Worm (Caenorhabditis elegans) whole organism, midembryonic: ENCODE measurements around the gene Y62E10A.24.

Experiments
- T22C8.4 ChIP-seq: fragments of 200-800 bp; sonication (Bioruptor generic); IDR thresholded peaks from 2 replicates; pipeline ENCODE4 v1.3.6; 2022; ENCODE audit warnings: missing genetic modification characterization, missing compliant biosample characterization
- cog-1 ChIP-seq: sonication (generic microtip); optimal IDR thresholded peaks from 2 replicates; lab custom pipeline; 2016; ENCODE audit warnings: missing genetic modification characterization, missing compliant biosample characterization
- flt-1 ChIP-seq: fragments of 200-800 bp; sonication (Bioruptor generic); IDR thresholded peaks from 2 replicates; pipeline ENCODE4 v1.3.6; 2022; ENCODE audit warnings: missing genetic modification characterization, missing compliant biosample characterization
- klf-2 ChIP-seq: fragments of 200-800 bp; sonication (Bioruptor generic); conservative IDR thresholded peaks from 2 replicates; pipeline ENCODE4 v1.3.6; 2022; ENCODE audit warnings: missing genetic modification reagents, missing genetic modification characterization, missing compliant biosample characterization
- med-1 ChIP-seq: sonication (generic microtip); optimal IDR thresholded peaks from 2 replicates; lab custom pipeline; 2017; ENCODE audit warnings: missing genetic modification characterization, mild to moderate bottlenecking, missing compliant biosample characterization, antibody characterized with exemption, missing genetic modification reagents; ENCODE audit not compliant: insufficient read depth
- ref-1 ChIP-seq: fragments of 200-800 bp; sonication (Bioruptor generic); conservative IDR thresholded peaks from 2 replicates; pipeline ENCODE4 v1.3.6; 2022; ENCODE audit warnings: missing genetic modification reagents, missing genetic modification characterization, missing compliant biosample characterization
- tab-1 ChIP-seq: fragments of 200-800 bp; sonication (Bioruptor generic); IDR thresholded peaks from 2 replicates; pipeline ENCODE4 v1.3.6; 2022; ENCODE audit warnings: missing genetic modification characterization, missing compliant biosample characterization
- ztf-23 ChIP-seq: fragments of 200-800 bp; sonication (Bioruptor generic); IDR thresholded peaks from 2 replicates; pipeline ENCODE4 v1.3.6; 2022; ENCODE audit warnings: missing genetic modification reagents, missing genetic modification characterization, missing compliant biosample characterization
- ztf-29 ChIP-seq: fragments of 200-800 bp; sonication (Bioruptor generic); IDR thresholded peaks from 2 replicates; pipeline ENCODE4 v1.3.6; 2022; ENCODE audit warnings: missing genetic modification reagents, missing genetic modification characterization, missing compliant biosample characterization

Gene Y62E10A.24

ce11 chrIV:13408018-13408417 is 37.5 kb downstream of the Y62E10A.24 start, which contains the start of gene Y62E10A.19:
Gene Y62E10A.19 (minus strand): TSS chrIV:13408306.
- TF ChIP-seq klf-2 (GFP tag; lab: Robert Waterston, UW), result no peak
- no peak for TF ChIP-seq ztf-23 (GFP tag; lab: Robert Waterston, UW)
- no peak for TF ChIP-seq ztf-29
- TF ChIP-seq tab-1 (GFP tag; lab: Robert Waterston, UW), result no peak
- no peak for TF ChIP-seq ref-1 (GFP tag; lab: Robert Waterston, UW)
- TF ChIP-seq flt-1 (GFP tag; lab: Robert Waterston, UW), result no peak
- no peak for TF ChIP-seq med-1 (GFP tag; lab: Kevin White, UChicago)
- TF ChIP-seq T22C8.4, result no peak
- TF ChIP-seq cog-1 (tag; lab: Kevin White, UChicago), result no peak

ce11 chrIV:13412845-13413383 is 42.4 kb downstream of the Y62E10A.24 start, which contains the start of gene gcl-1:
Gene gcl-1 (minus strand): TSS chrIV:13412895.
- TF ChIP-seq ztf-29 (peak; percentile 57; the same call in 1 of the 2 replicates), med-1 (GFP tag; lab: Kevin White, UChicago) (no peak), cog-1 (tag; lab: Kevin White, UChicago) (peak; percentile 28)

- TF ChIP-seq cog-1 (tag; lab: Kevin White, UChicago), result no peak
- no peak for TF ChIP-seq T22C8.4
- no peak for TF ChIP-seq ref-1 (GFP tag; lab: Robert Waterston, UW)
- no peak for TF ChIP-seq tab-1 (GFP tag; lab: Robert Waterston, UW)
- no peak for TF ChIP-seq med-1 (GFP tag; lab: Kevin White, UChicago)
- no peak for TF ChIP-seq klf-2 (GFP tag; lab: Robert Waterston, UW)
- TF ChIP-seq flt-1 (GFP tag; lab: Robert Waterston, UW), result no peak
- TF ChIP-seq ztf-29, result no peak
- TF ChIP-seq ztf-23 (GFP tag; lab: Robert Waterston, UW), result no peak
These were observed 45.3 kb downstream of the Y62E10A.24 start, which contains the start of the genes pik-1 and aptf-2 for ce11 chrIV:13415739-13416271. Gene pik-1 (plus strand): TSS chrIV:13416041. Gene aptf-2 (minus strand): TSS chrIV:13416051.
